Fruit fly (Drosophila melanogaster): ENCODE results near the gene CG31698.

DNA sequence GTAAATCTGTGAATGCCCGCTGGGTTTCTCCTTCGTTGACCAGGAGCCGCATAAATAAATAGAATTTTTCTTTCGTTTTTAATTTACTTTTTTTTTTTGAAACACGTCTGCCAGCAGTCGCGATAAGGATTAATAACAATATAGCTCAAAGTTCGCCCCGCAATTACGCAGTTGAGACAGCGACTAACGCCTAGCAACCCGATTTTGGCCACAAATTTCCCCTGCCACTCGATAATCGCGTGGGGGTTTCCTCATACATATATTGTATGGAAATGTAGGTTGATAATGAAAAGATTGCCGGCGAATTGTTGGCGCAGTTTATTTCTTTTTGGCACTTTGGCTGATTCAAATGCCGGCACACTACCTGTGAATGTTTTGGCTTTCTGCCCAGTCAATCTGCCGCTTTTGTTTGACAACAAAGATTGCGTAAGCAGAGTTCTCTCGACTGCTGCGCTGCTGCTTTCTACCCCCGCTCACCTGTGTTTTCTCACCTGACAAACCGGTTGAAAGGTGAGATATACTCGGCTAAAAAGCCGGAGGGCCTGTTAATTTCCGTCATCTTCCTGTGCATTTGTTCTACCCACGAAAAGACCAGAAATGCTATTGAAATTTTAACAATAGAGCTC lies 8.5 kb downstream of the CG31698 start:
- no peak for TF ChIP-seq ovo (GFP tag; optimal IDR thresholded peaks at IDR 0.05)
- no peak for TF ChIP-seq CG7045 (GFP tag; optimal IDR thresholded peaks at IDR 0.05)
- no peak for TF ChIP-seq CG11617 (GFP tag; optimal IDR thresholded peaks at IDR 0.05)
- no peak for TF ChIP-seq Clk (GFP tag; optimal IDR thresholded peaks at IDR 0.05)
